Fruit fly (Drosophila melanogaster): ENCODE measurements around the gene Lar.

Lar gene

dm6 chr2L:19582185-19582584 is 4.2 kb upstream of the Lar start, which contains the start of gene Hakai (continued):
- TF ChIP-seq Ets96B (tag; optimal IDR thresholded peaks at IDR 0.05) (peak; percentile 12), Gug (GFP tag; IDR thresholded peaks at IDR 0.05) (no peak), CG15336 (GFP tag; IDR thresholded peaks at IDR 0.05) (no peak), CG1621 (tag; optimal IDR thresholded peaks at IDR 0.05) (peak; percentile 6)

dm6 chr2L:19583926-19584392 is 2.5 kb upstream of the Lar start, which contains the start of the genes PCNA2 and CG10366:
Gene PCNA2, minus strand, starts transcription at chr2L:19583990.
Gene CG10366, plus strand, starts transcription at chr2L:19584235.
- TF ChIP-seq Sox15 (GFP tag; optimal IDR thresholded peaks at IDR 0.05) (peak; percentile 13), CG11902 (GFP tag; optimal IDR thresholded peaks at IDR 0.05) (peak; percentile 40), Hr39 (GFP tag; optimal IDR thresholded peaks at IDR 0.05) (peak; percentile 82), CG31627 (GFP tag; optimal IDR thresholded peaks at IDR 0.05) (peak; percentile 82), Eip75B (GFP tag; optimal IDR thresholded peaks at IDR 0.05) (peak; percentile 50), CG11762 (GFP tag; optimal IDR thresholded peaks at IDR 0.05; ENCODE audit: insufficient read depth) (peak; percentile 23), CG10669 (GFP tag; optimal IDR thresholded peaks at IDR 0.05) (peak; percentile 13), CG34406 (GFP tag; optimal IDR thresholded peaks at IDR 0.05) (peak; percentile 46), Sox14 (GFP tag; optimal IDR thresholded peaks at IDR 0.05) (peak; percentile 86), pdm3 (GFP tag; optimal IDR thresholded peaks at IDR 0.05) (peak; percentile 69), CG8119 (GFP tag; IDR thresholded peaks at IDR 0.05) (no peak), acj6 (GFP tag; optimal IDR thresholded peaks at IDR 0.05) (peak; percentile 79), CG6792 (GFP tag; optimal IDR thresholded peaks at IDR 0.05) (peak; percentile 68), Gug (GFP tag; IDR thresholded peaks at IDR 0.05) (no peak; the same call in 1 of the 2 replicates), net (GFP tag; optimal IDR thresholded peaks at IDR 0.05) (peak; percentile 46), Blimp-1 (GFP tag; optimal IDR thresholded peaks at IDR 0.05) (no peak), OdsH (GFP tag; optimal IDR thresholded peaks at IDR 0.05) (peak; percentile 69), ss (GFP tag; optimal IDR thresholded peaks at IDR 0.05) (peak in 1 of 2 experiments; percentile 27), CG9139 (GFP tag; optimal IDR thresholded peaks at IDR 0.05) (no peak), lz (GFP tag; optimal IDR thresholded peaks at IDR 0.05) (peak; percentile 68), CG3919 (GFP tag; optimal IDR thresholded peaks at IDR 0.05) (peak; percentile 66), Ets96B (tag; optimal IDR thresholded peaks at IDR 0.05) (peak; percentile 45), Lpt (GFP tag; optimal IDR thresholded peaks at IDR 0.05) (peak; percentile 14), CG1621 (tag; optimal IDR thresholded peaks at IDR 0.05) (peak; percentile 17), svp (GFP tag) (no peak), CG8319 (GFP tag; optimal IDR thresholded peaks at IDR 0.05) (peak; percentile 46), Eip78C (GFP tag) (peak; percentile 74), CG4318 (GFP tag; optimal IDR thresholded peaks at IDR 0.05) (no peak), Ets21C (GFP tag; optimal IDR thresholded peaks at IDR 0.05) (peak; percentile 42), CG6808 (GFP tag; optimal IDR thresholded peaks at IDR 0.05) (no peak), cyc (GFP tag; optimal IDR thresholded peaks at IDR 0.05) (peak; percentile 70), topi (GFP tag; optimal IDR thresholded peaks at IDR 0.05) (peak; percentile 64), CG15336 (GFP tag; IDR thresholded peaks at IDR 0.05) (no peak), CG8632 (GFP tag; optimal IDR thresholded peaks at IDR 0.05) (no peak), CG7368 (GFP tag; optimal IDR thresholded peaks at IDR 0.05) (peak; percentile 47), salr (GFP tag; optimal IDR thresholded peaks at IDR 0.05) (peak in 1 of 2 experiments; percentile 26), CG10631 (GFP tag; optimal IDR thresholded peaks at IDR 0.05) (peak; percentile 55), CG3032 (tag; optimal IDR thresholded peaks at IDR 0.05) (peak; percentile 64), dsx (GFP tag; optimal IDR thresholded peaks at IDR 0.05; ENCODE audit: poor library complexity, severe bottlenecking) (no peak), CG32006 (GFP tag; optimal IDR thresholded peaks at IDR 0.05) (peak; percentile 38), Met (GFP tag; optimal IDR thresholded peaks at IDR 0.05) (peak; percentile 56), CG6163 (GFP tag; IDR thresholded peaks at IDR 0.05) (no peak), esn (GFP tag; optimal IDR thresholded peaks at IDR 0.05) (peak; percentile 74), achi (GFP tag; optimal IDR thresholded peaks at IDR 0.05) (peak; percentile 68), Hr4 (GFP tag; optimal IDR thresholded peaks at IDR 0.05) (peak; percentile 58), Smox (GFP tag; optimal IDR thresholded peaks at IDR 0.05) (peak; percentile 47), fd85E (GFP tag; optimal IDR thresholded peaks at IDR 0.05) (no peak), fkh (GFP tag; optimal IDR thresholded peaks at IDR 0.05) (peak; percentile 91)
